Worm (Caenorhabditis elegans) whole organism, young adult: ENCODE results near the gene F22F4.9.

Source experiments
- B0261.1 ChIP-seq: sonication (generic microtip); optimal IDR thresholded peaks from 2 replicates; lab custom pipeline; 2016; ENCODE audit warnings: mild to moderate bottlenecking, missing genetic modification characterization, moderate library complexity, missing compliant biosample characterization
- B0336.3 ChIP-seq: fragments of 200-800 bp; sonication (Bioruptor generic); IDR thresholded peaks from 2 replicates; pipeline ENCODE4 v1.3.6; 2022; ENCODE audit warnings: missing genetic modification characterization, missing compliant biosample characterization
- F10E7.11 ChIP-seq: sonication (generic microtip); optimal IDR thresholded peaks from 2 replicates; lab custom pipeline; 2017; ENCODE audit warnings: mild to moderate bottlenecking, missing genetic modification characterization, moderate library complexity, missing compliant biosample characterization
- ceh-27 ChIP-seq: fragments of 200-800 bp; sonication (Bioruptor generic); optimal IDR thresholded peaks from 2 replicates; lab custom pipeline; 2018; ENCODE audit warnings: mild to moderate bottlenecking, missing genetic modification characterization, moderate library complexity, missing compliant biosample characterization
- lsy-27 ChIP-seq: sonication (generic microtip); optimal IDR thresholded peaks from 2 replicates; lab custom pipeline; 2017; ENCODE audit warnings: missing genetic modification characterization, mild to moderate bottlenecking, missing compliant biosample characterization, antibody characterized with exemption, missing genotype, borderline replicate concordance; ENCODE audit not compliant: insufficient read depth
- madf-6 ChIP-seq: fragments of 200-800 bp; sonication (Bioruptor generic); IDR thresholded peaks from 2 replicates; pipeline ENCODE4 v1.3.6; 2022; ENCODE audit warnings: missing genetic modification reagents, missing genetic modification characterization, missing compliant biosample characterization
- nhr-90 ChIP-seq: sonication (generic microtip); optimal IDR thresholded peaks from 2 replicates; lab custom pipeline; 2016; ENCODE audit warnings: missing genotype, mild to moderate bottlenecking, missing genetic modification characterization, missing compliant biosample characterization
- snpc-4 ChIP-seq, 5 experiments: fragments of 150-350 bp in 1 of 5; sonication (generic microtip) in 4 of 5; optimal IDR thresholded peaks; 2 replicates each; lab custom pipeline; 2014 to 2018; ENCODE audit warnings: missing genetic modification characterization in 5 of 5, missing biosample characterization in 3 of 5, antibody characterized with exemption in 2 of 5, mild to moderate bottlenecking in 2 of 5, missing compliant biosample characterization in 2 of 5, missing genotype in 2 of 5, moderate library complexity in 2 of 5, missing genetic modification reagents in 1 of 5
- tlf-1 ChIP-seq: fragments of 200-800 bp; sonication (Bioruptor generic); optimal IDR thresholded peaks from 2 replicates; lab custom pipeline; 2018; ENCODE audit warnings: mild to moderate bottlenecking, missing genetic modification characterization, missing compliant biosample characterization

DNA sequence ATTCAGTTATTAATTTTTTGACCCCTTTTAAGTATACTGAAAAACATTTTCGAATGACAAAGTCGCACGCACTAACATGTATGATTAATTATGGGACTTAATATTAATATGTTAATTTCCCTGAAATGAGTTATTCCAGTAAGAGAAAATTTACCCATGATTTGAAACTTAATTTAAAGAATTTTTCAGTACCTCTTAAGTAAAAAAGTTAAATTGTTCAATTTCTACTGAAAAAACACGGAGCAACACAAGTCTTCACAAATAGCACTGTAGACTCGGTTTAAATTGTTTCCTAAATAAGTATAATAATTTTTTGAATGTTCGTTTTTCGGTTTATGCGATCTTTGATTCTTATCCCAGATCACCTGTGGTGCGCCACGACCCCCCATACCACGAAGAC, 3.2 kb upstream of the F22F4.9 start:
- TF ChIP-seq madf-6 (GFP tag; lab: Robert Waterston, UW) = no peak
- TF ChIP-seq B0336.3 = no peak
- TF ChIP-seq snpc-4 (GFP tag; optimal IDR thresholded peaks at IDR 0.05; lab: Kevin White, UChicago) = no peak
- no peak for TF ChIP-seq snpc-4 (tag; optimal IDR thresholded peaks at IDR 0.05; lab: Kevin White, UChicago)
- TF ChIP-seq nhr-90 (tag; lab: Kevin White, UChicago) = no peak
- no peak for TF ChIP-seq B0261.1 (tag; lab: Kevin White, UChicago)
- TF ChIP-seq tlf-1 (GFP tag; lab: Kevin White, UChicago) = no peak
- TF ChIP-seq F10E7.11 (tag; lab: Kevin White, UChicago) = no peak
- no peak for TF ChIP-seq ceh-27 (GFP tag; lab: Kevin White, UChicago)
- TF ChIP-seq lsy-27 (tag; lab: Kevin White, UChicago) = no peak
